Worm (Caenorhabditis elegans) whole organism, dauer: ENCODE results near the gene K12H4.7.

ENCODE experiments used
- unc-62 ChIP-seq: sonication (generic microtip); optimal IDR thresholded peaks from 2 replicates; lab custom pipeline; 2017; ENCODE audit warnings: missing biosample characterization, missing genetic modification reagents, missing genetic modification characterization

Gene K12H4.7

DNA sequence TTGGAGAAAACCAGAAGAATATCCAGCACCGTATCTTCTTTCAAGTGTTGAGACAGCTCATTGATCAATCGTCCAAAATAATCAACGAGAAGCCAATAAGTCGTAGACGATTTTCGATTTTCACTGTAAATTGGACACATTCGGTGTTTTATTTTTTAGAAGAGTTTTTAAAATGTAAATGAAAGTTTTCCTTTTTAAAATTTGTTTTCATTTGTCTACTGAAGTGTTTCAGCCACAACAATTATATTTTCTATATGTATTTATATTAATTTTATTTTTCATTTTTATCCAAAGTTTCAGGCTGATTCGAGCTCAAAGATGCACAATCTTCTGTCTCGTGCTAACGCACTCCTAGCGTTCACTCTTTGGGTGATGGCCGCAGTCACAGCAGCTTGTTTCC, 6.2 kb downstream of the K12H4.7 start, which contains the start of gene spcs-3:
TSS of gene spcs-3 (plus strand) at position 301 of the 400 bp plus-strand sequence.
- TF ChIP-seq unc-62 (GFP tag; lab: Kevin White, UChicago), result no peak

DNA sequence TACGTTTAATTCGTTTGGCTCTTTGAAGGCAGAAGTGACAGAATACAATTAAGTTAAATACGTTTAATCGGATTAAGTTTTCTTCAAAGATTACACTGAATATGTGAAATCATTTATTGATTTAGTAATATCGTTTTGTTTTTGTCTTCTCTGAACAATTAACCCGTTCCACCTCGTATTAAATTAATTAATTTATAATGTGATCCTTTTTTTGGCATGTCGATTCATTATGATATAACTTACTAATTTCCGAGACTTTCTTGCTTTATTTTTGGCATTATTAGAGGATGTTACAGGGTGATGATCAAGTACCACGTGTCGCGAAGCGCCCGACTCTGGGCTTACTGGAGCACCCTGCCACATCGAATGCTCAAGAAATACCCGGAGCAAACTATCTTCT, 6.7 kb downstream of the K12H4.7 start, which contains the start of gene K12H4.5:
TSS of gene K12H4.5 (plus strand) at position 301 of the 400 bp plus-strand sequence.
- TF ChIP-seq unc-62 (GFP tag; lab: Kevin White, UChicago), result no peak

DNA sequence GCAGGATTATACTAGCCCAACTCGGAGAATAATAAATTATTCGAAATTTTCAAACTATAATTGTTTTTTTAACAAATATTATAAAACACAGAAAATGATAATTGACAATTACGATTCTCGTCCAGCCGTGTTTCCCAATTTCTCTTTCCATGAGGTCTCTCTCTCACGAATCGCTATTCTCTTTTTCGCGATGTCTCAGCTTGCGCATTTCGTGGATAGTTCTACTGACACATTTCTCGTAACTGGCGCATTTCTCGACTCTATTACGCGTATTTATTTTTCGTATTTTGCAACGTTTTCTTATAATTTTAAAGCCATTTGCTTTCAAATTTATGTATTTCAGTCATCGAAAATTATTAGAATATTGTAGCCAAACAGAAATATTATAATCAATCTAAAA, 7.1 kb downstream of the K12H4.7 start:
- no peak for TF ChIP-seq unc-62 (GFP tag; lab: Kevin White, UChicago)

DNA sequence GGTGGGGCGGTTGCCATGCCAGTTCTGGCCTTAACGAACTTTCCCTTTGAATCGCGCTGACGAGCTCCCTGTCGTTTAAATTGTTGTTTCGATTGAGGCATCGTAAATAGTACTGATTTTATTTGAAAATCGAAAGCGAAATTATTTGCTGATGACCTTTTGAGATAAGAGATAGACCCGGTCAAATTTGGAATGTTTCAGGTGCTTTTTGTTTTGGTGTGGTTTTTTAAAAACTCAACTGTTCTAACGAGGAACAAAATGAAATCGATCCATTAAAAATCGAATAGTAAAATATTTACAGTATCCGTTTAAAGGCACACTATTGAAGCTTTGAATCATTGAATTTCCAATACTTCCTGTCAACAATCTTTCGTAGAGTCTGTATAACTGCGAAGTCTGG, 8.1 kb downstream of the K12H4.7 start, which contains the start of gene K12H4.6:
TSS of gene K12H4.6 (minus strand) at position 101 of the 400 bp plus-strand sequence.
- no peak for TF ChIP-seq unc-62 (GFP tag; lab: Kevin White, UChicago)

DNA sequence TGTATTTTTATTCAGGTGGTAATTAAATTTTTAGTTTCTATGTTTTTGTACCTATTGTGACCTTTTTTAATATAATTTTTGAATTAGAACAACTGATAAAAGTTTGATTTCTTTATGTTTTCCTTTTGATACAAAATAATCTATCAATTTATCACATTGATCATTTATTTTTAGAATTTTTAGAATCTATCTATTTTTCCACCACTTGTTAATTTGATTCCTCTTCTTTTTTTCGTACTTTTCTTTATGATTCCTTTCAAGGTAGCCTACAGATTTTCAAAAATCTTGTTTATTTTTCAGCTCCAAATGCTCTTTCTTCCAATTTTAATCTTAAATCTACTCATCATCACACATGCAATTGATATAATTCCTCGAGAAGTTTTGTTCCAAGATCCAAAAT, 12.9 kb downstream of the K12H4.7 start, which contains the start of gene dpf-6:
TSS of gene dpf-6 (plus strand) at position 301 of the 400 bp plus-strand sequence.
- no peak for TF ChIP-seq unc-62 (GFP tag; lab: Kevin White, UChicago)

DNA sequence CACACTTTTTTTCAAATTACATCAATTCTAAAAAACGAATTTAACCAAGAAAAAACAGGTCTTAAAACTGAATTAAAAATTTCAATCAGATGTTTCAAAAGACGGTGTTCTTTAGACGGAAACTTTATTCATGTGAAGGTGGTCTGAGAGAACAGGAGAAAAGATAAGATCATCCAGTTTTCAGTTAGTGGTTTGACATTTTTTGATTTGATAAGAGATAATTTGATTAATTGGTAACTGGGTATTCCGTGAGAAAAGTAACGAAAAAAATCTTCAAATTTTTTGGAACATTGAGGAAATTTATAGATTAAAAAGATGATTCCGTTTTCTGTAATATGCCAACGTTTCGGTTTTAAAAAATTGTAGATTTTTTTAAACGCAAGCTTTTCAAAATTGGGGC, 14.4 kb downstream of the K12H4.7 start:
- no peak for TF ChIP-seq unc-62 (GFP tag; lab: Kevin White, UChicago)

DNA sequence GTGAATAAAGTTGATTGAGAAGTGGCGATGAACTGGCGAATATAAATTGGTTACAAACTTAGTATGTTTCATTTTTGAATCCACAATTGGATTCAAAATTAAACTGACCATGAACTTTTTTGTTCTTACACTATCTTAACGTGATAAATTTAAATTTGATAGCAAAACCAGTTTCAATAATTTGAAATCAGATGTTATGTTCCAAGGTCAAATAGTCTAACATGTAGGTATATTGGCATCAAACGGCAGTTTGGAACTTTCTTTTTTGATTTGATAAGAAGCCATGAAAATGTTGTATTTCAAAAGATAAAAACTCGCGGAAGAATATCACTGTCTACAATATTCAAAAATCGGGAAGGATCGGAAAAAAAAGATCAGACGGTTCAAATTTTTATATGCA, 14.8 kb downstream of the K12H4.7 start:
- TF ChIP-seq unc-62 (GFP tag; lab: Kevin White, UChicago), result no peak

DNA sequence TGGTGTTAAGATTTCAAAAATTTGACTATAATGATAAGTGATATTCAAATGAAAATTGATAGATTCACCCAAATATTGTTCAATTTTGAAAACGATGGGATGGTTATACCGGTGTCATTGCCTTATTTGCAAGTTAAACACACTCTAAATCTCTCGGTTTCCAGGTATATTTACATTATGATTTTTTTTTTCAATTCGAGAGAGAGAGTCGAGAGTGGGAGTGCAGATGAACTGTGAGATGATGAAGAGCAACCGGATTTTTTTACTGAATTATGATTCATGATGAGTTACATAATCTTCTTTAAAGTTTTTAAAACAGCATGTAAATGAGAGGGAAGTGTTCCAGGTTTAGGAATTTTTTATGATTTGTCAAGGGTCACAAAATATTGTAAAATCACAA, 17.3 kb downstream of the K12H4.7 start, which contains the start of gene F44B9.10:
TSS of gene F44B9.10 (minus strand) at position 101 of the 400 bp plus-strand sequence.
- no peak for TF ChIP-seq unc-62 (GFP tag; lab: Kevin White, UChicago)

DNA sequence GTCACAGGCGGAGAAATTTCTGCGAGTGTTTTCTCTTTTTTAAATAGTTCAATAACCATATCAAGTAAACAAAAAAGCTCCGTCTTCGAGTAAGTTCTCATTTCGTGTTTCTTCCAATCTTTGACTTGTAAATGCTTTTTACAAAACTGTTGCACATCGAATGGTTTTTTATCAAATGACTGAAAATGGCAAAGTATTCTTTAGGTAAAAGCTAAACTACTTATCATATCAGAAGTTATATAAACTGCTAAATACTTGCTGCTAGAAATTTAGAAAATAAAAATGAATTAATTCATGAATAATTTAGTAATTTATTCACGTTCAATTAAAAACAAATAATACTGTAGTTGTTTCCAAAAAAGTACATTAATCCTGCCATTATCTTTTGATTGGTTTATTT, 19.9 kb downstream of the K12H4.7 start, which contains the start of gene F44B9.9:
TSS of gene F44B9.9 (minus strand) at position 101 of the 400 bp plus-strand sequence.
- TF ChIP-seq unc-62 (GFP tag; lab: Kevin White, UChicago), result no peak

DNA sequence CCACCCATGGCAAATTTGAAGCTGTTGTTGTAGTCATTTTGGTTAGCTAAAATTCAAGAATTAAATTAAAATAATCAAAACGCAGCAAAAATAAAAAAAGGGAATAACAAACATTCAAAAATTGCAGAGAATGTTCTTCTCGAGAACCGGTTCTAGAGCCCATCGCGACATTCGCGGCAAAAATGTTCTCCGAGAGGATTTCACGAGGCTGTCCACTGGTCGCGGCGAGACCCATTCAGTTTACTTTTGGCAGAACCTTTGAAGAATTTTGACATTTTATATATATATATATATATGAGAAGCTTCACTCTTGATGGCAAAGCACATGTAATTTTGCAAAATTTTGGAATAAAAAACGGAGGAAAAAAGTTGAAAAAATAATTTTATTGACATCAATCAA, 21.4 kb downstream of the K12H4.7 start, which contains the start of gene F44B9.8:
TSS of gene F44B9.8 (minus strand) at position 163 of the 400 bp plus-strand sequence.
- TF ChIP-seq unc-62 (GFP tag; lab: Kevin White, UChicago), result no peak

DNA sequence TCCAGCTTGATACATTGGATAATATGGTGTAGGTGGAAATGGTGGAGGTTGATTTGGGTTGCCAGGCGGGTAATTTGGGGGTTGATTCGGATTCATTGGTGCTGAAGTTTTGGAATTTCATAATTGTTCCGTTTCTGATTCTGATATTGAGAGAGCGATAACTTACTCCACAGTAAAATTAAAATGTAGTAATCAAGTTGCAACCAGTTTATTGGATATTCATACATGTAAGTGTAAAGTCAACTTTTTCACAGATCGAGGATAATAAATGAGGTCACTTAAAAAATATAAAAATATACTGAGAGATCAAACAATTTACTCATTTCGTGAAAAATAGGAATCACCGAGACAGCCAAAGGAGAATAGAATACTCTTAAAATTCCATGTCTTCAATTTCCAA, 22.9 kb downstream of the K12H4.7 start, which contains the start of gene mdt-30:
TSS of gene mdt-30 (minus strand) at position 101 of the 400 bp plus-strand sequence.
- TF ChIP-seq unc-62 (GFP tag; lab: Kevin White, UChicago), result no peak

DNA sequence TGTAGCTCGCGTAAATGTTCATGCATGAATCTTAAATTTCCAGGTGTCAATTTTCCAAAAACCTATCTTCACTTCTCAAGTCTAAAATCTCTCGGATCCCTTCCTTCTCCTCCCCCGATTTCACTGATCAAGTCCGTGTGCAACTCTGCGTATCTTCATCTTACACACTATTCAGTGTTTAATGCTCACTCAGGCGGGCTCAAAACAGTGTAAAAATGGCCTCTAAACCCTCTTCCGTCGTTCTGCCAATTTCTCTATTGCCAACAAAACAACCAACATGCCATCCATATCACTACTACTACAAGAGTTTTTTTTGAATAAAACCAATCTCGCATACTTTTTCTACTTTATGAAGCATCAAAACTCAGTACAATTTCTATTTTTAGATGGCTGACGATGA, 28.8 kb downstream of the K12H4.7 start, which contains the start of gene F44B9.2:
TSS of gene F44B9.2 (plus strand) at position 387 of the 400 bp plus-strand sequence.
- no peak for TF ChIP-seq unc-62 (GFP tag; lab: Kevin White, UChicago)

DNA sequence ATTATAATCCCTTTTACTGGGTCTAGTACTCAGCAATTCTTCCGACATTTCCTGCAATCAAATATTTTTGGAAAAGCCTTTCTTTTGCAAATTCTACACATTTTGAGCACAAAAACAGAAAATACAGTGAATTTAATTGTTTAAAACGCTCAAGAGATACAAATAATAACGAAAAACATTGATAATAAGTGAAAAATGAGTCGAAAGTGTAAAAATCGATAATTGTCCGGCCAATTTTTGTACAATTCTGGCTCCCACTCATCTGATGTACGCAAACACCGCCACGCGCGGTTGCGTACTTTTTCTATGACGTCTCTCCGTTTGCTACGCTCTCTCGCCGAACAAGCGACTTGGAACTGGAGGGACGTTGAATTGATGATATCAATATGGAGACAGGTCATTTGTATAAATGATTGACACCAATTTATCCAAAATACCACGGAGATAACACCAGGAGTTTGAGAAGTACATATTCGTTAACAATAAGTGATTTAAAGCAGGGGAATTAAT, 30.0 kb downstream of the K12H4.7 start, which contains the start of gene lin-36:
TSS of gene lin-36 (minus strand) at position 51 of the 510 bp plus-strand sequence.
- no peak for TF ChIP-seq unc-62 (GFP tag; lab: Kevin White, UChicago)

DNA sequence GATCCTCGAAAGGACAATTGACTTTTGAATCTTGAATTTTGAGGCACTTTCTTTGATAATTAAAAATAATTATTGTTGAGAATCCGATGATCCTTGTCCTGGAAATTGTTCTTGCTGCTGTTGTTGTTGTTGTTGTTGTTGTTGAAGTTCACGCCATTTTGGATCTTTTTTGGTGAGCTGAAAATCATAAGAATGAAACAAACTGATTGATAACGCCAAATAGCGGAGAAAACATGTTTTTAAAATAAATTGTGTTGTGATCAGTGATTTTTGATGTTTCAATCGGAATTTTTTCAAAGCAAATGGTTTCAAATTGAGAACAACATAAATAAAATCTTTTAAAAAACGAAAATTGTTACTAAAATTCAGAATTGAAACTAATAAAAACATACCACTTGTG, 33.8 kb downstream of the K12H4.7 start:
- no peak for TF ChIP-seq unc-62 (GFP tag; lab: Kevin White, UChicago)

DNA sequence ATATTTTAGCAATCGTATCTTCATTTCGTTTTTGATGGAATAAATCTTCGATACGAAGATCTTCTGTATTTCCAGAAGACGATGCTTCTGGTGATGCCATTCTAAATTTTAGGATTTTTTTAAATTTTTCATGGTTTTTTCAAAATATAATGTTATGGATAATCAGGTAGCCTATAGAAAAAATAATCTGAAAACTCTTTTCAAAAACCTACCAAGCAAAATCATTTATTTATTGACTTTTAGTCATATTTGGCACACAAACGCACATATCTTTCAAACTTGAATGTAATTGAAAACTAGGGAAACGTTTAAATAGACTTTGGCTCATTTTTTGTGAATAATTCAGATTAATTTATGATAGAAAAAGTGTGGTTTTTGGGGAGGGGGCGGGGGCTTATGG, 34.4 kb downstream of the K12H4.7 start, which contains the start of gene F44B9.5:
TSS of gene F44B9.5 (minus strand) at position 101 of the 400 bp plus-strand sequence.
- no peak for TF ChIP-seq unc-62 (GFP tag; lab: Kevin White, UChicago)

DNA sequence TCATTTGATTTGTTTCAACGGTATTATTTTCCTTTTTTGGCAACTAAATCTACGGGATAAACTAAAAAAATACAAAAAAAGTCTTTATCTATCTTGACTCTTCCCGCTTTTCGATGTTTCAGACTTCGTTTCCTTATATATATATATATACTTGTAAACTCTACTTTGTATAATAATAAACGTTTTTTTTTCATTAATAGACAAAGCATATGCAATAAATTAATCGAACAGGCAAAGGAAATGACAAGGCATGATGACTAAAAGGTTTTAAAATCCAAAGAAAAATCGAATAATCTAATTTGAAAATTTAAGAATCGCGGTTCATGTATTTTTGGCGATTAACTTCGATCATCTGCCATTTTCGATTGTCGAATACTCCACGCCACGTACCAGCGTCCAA, 37.3 kb downstream of the K12H4.7 start:
- TF ChIP-seq unc-62 (GFP tag; lab: Kevin White, UChicago), result no peak
